Fruit fly (Drosophila melanogaster) whole organism, embryonic: ENCODE results near the gene ninaC.
A peak's percentile ranks its signal among the peaks of the same experiment; 100 is the strongest.

Experiments
- Adf1 ChIP-seq: fragments of 200-800 bp; sonication (Bioruptor generic); IDR thresholded peaks from 2 replicates; pipeline ENCODE4 v1.3.6; 2022; ENCODE audit warnings: missing biosample characterization, missing genetic modification characterization
- Antp ChIP-seq: fragments of 200-800 bp; sonication (Bioruptor generic); optimal IDR thresholded peaks from 3 replicates; lab custom pipeline; 2016; ENCODE audit warnings: missing biosample characterization, missing genetic modification characterization
- Bgb ChIP-seq: fragments of 200-800 bp; sonication (Bioruptor generic); IDR thresholded peaks from 2 replicates; pipeline ENCODE4 v1.3.6; 2022; ENCODE audit warnings: missing biosample characterization, missing genetic modification characterization; ENCODE audit not compliant: partially characterized antibody
- CG1024 ChIP-seq: fragments of 200-800 bp; sonication (Bioruptor generic); IDR thresholded peaks from 2 replicates; pipeline ENCODE4 v1.3.6; 2022; ENCODE audit warnings: missing biosample characterization, missing genetic modification characterization
- CG11093 ChIP-seq: fragments of 200-800 bp; sonication (Bioruptor generic); IDR thresholded peaks from 3 replicates; pipeline ENCODE4 v1.3.6; 2022; ENCODE audit warnings: missing biosample characterization, missing genetic modification characterization
- CG11504 ChIP-seq: fragments of 200-800 bp; sonication (Bioruptor generic); optimal IDR thresholded peaks from 3 replicates; lab custom pipeline; 2019; ENCODE audit warnings: missing biosample characterization, mild to moderate bottlenecking, missing genetic modification characterization, moderate library complexity
- CG12071 ChIP-seq: fragments of 200-800 bp; sonication (Bioruptor generic); optimal IDR thresholded peaks from 3 replicates; lab custom pipeline; 2018; ENCODE audit warnings: missing biosample characterization, mild to moderate bottlenecking, missing genetic modification characterization
- CG17328 ChIP-seq: fragments of 200-800 bp; sonication (Bioruptor generic); IDR thresholded peaks from 2 replicates; pipeline ENCODE4 v1.3.6; 2022; ENCODE audit warnings: missing biosample characterization, missing genetic modification characterization
- CG17802 ChIP-seq: fragments of 200-800 bp; sonication (Bioruptor generic); optimal IDR thresholded peaks from 2 replicates; lab custom pipeline; 2018; ENCODE audit warnings: missing biosample characterization, mild to moderate bottlenecking, missing genetic modification characterization, moderate library complexity
- CG17829 ChIP-seq: fragments of 200-800 bp; optimal IDR thresholded peaks from 2 replicates; lab custom pipeline; 2019; ENCODE audit warnings: missing biosample characterization, mild to moderate bottlenecking, missing genetic modification characterization, moderate library complexity
- CG17912 ChIP-seq: fragments of 200-800 bp; sonication (Bioruptor generic); optimal IDR thresholded peaks from 2 replicates; lab custom pipeline; 2018; ENCODE audit warnings: missing biosample characterization, mild to moderate bottlenecking, missing genetic modification characterization
- CG1832 ChIP-seq: fragments of 200-800 bp; sonication (Bioruptor generic); optimal IDR thresholded peaks from 2 replicates; lab custom pipeline; 2017; ENCODE audit warnings: missing biosample characterization, mild to moderate bottlenecking, missing genetic modification characterization, inconsistent platforms
- CG18619 ChIP-seq: fragments of 200-800 bp; sonication (Bioruptor generic); optimal IDR thresholded peaks from 3 replicates; lab custom pipeline; 2017; ENCODE audit warnings: missing biosample characterization, mild to moderate bottlenecking, missing genetic modification characterization
- CG18764 ChIP-seq: fragments of 200-800 bp; sonication (Bioruptor generic); optimal IDR thresholded peaks from 3 replicates; lab custom pipeline; 2016; ENCODE audit warnings: missing biosample characterization, missing genetic modification characterization
- CG2889 ChIP-seq: fragments of 200-800 bp; sonication (Bioruptor generic); IDR thresholded peaks from 3 replicates; pipeline ENCODE4 v1.3.6; 2022; ENCODE audit warnings: missing biosample characterization, missing genetic modification characterization
- CG3163 ChIP-seq: fragments of 200-800 bp; sonication (Bioruptor generic); optimal IDR thresholded peaks from 3 replicates; lab custom pipeline; 2016; ENCODE audit warnings: missing biosample characterization, missing genetic modification characterization
- CG3407 ChIP-seq: fragments of 200-800 bp; sonication (Bioruptor generic); optimal IDR thresholded peaks from 2 replicates; lab custom pipeline; 2018; ENCODE audit warnings: missing biosample characterization, mild to moderate bottlenecking, missing genetic modification characterization
- CG3995 ChIP-seq: fragments of 200-800 bp; sonication (Bioruptor generic); optimal IDR thresholded peaks from 3 replicates; lab custom pipeline; 2016; ENCODE audit warnings: missing biosample characterization, missing genetic modification characterization
- CG4820 ChIP-seq: fragments of 200-800 bp; sonication (Bioruptor generic); optimal IDR thresholded peaks from 3 replicates; lab custom pipeline; 2016; ENCODE audit warnings: missing biosample characterization, missing genetic modification characterization
- CG5180 ChIP-seq: fragments of 200-800 bp; sonication (Bioruptor generic); optimal IDR thresholded peaks from 3 replicates; lab custom pipeline; 2017; ENCODE audit warnings: missing biosample characterization, missing genetic modification characterization, mild to moderate bottlenecking, moderate library complexity, missing genetic modification reagents
- CG5245 ChIP-seq: fragments of 200-800 bp; sonication (Bioruptor generic); optimal IDR thresholded peaks from 3 replicates; lab custom pipeline; 2016; ENCODE audit warnings: missing biosample characterization, missing genetic modification characterization
- CG6791 ChIP-seq: fragments of 200-800 bp; sonication (Bioruptor generic); IDR thresholded peaks from 3 replicates; pipeline ENCODE4 v1.3.6; 2022; ENCODE audit warnings: missing biosample characterization, missing genetic modification characterization; ENCODE audit not compliant: partially characterized antibody
- Dbx ChIP-seq: fragments of 200-800 bp; sonication (Bioruptor generic); IDR thresholded peaks from 3 replicates; pipeline ENCODE4 v1.3.6; 2022; ENCODE audit warnings: missing biosample characterization, missing genetic modification characterization
- Fer1 ChIP-seq: fragments of 200-800 bp; sonication (Bioruptor generic); optimal IDR thresholded peaks from 2 replicates; lab custom pipeline; 2017; ENCODE audit warnings: missing biosample characterization, mild to moderate bottlenecking, missing genetic modification characterization
- Gug ChIP-seq: fragments of 200-800 bp; sonication (Bioruptor generic); IDR thresholded peaks from 4 replicates; pipeline ENCODE4 v1.3.6; 2022; ENCODE audit warnings: missing biosample characterization, missing genetic modification characterization
- H15 ChIP-seq: fragments of 200-800 bp; sonication (Bioruptor generic); IDR thresholded peaks from 3 replicates; pipeline ENCODE4 v1.3.6; 2022; ENCODE audit warnings: missing biosample characterization, missing genetic modification characterization
- HmgD ChIP-seq: fragments of 200-800 bp; sonication (Bioruptor generic); optimal IDR thresholded peaks from 3 replicates; lab custom pipeline; 2016; ENCODE audit warnings: missing biosample characterization, missing genetic modification characterization
- Lhr ChIP-seq: fragments of 200-800 bp; sonication (Bioruptor generic); optimal IDR thresholded peaks from 3 replicates; lab custom pipeline; 2017; ENCODE audit warnings: mild to moderate bottlenecking, missing biosample characterization, missing genetic modification reagents, missing genetic modification characterization
- Lim3 ChIP-seq: fragments of 200-800 bp; sonication (Bioruptor generic); IDR thresholded peaks from 2 replicates; pipeline ENCODE4 v1.3.6; 2022; ENCODE audit warnings: missing biosample characterization, missing genetic modification characterization
- Med ChIP-seq: fragments of 200-800 bp; sonication (Bioruptor generic); peaks from one replicate; lab custom pipeline; 2016; ENCODE audit warnings: missing biosample characterization, missing genetic modification characterization, mild to moderate bottlenecking, inconsistent platforms, moderate library complexity
- Meics ChIP-seq: fragments of 200-800 bp; sonication (Bioruptor generic); optimal IDR thresholded peaks from 2 replicates; lab custom pipeline; 2017; ENCODE audit warnings: missing biosample characterization, mild to moderate bottlenecking, missing genetic modification characterization
- Sry-β ChIP-seq: fragments of 200-800 bp; sonication (Bioruptor generic); optimal IDR thresholded peaks from 2 replicates; lab custom pipeline; 2018; ENCODE audit warnings: missing biosample characterization, mild to moderate bottlenecking, missing genetic modification characterization, moderate library complexity
- ara ChIP-seq: fragments of 200-800 bp; sonication (Bioruptor generic); IDR thresholded peaks from 2 replicates; pipeline ENCODE4 v1.3.6; 2022; ENCODE audit warnings: missing biosample characterization, missing genetic modification characterization
- crc ChIP-seq: fragments of 200-800 bp; sonication (Bioruptor generic); optimal IDR thresholded peaks from 2 replicates; lab custom pipeline; 2016; ENCODE audit warnings: missing biosample characterization, missing genetic modification characterization
- eyg ChIP-seq: fragments of 200-800 bp; sonication (Bioruptor generic); optimal IDR thresholded peaks from 3 replicates; lab custom pipeline; 2016; ENCODE audit warnings: missing biosample characterization, missing genetic modification characterization
- fru ChIP-seq: fragments of >200 bp; optimal IDR thresholded peaks from 2 replicates; lab custom pipeline; 2017
- h ChIP-seq: fragments of >200 bp; optimal IDR thresholded peaks from 2 replicates; lab custom pipeline; 2017
- her ChIP-seq: fragments of 200-800 bp; sonication (Bioruptor generic); optimal IDR thresholded peaks from 2 replicates; lab custom pipeline; 2016; ENCODE audit warnings: missing biosample characterization, missing genetic modification characterization
- hkb ChIP-seq, 2 experiments: fragments of 200-800 bp in 1 of 2; fragments of >200 bp in 1 of 2; sonication (Bioruptor generic) in 1 of 2; IDR thresholded peaks in 1 of 2; optimal IDR thresholded peaks in 1 of 2; 2 replicates each; pipeline versions ENCODE4 v1.3.6 to Lab custom; 2017 to 2022; ENCODE audit warnings: missing biosample characterization in 1 of 2, missing genetic modification characterization in 1 of 2
- hth ChIP-seq: fragments of >200 bp; optimal IDR thresholded peaks from 2 replicates; lab custom pipeline; 2017; ENCODE audit warnings: inconsistent platforms
- mam ChIP-seq: fragments of 200-800 bp; sonication (Bioruptor generic); optimal IDR thresholded peaks from 3 replicates; lab custom pipeline; 2016; ENCODE audit warnings: missing biosample characterization, missing genetic modification characterization
- onecut ChIP-seq: fragments of 200-800 bp; sonication (Bioruptor generic); IDR thresholded peaks from 2 replicates; pipeline ENCODE4 v1.3.6; 2022; ENCODE audit warnings: missing biosample characterization, missing genetic modification characterization
- peb ChIP-seq: fragments of 200-800 bp; sonication (Bioruptor generic); IDR thresholded peaks from 2 replicates; pipeline ENCODE4 v1.3.6; 2022; ENCODE audit warnings: missing biosample characterization, missing genetic modification characterization
- repo ChIP-seq: fragments of 200-800 bp; sonication (Bioruptor generic); optimal IDR thresholded peaks from 2 replicates; lab custom pipeline; 2016; ENCODE audit warnings: missing biosample characterization, missing genetic modification characterization
- seq ChIP-seq: fragments of 200-800 bp; sonication (Bioruptor generic); IDR thresholded peaks from 2 replicates; pipeline ENCODE4 v1.3.6; 2022; ENCODE audit warnings: missing biosample characterization, missing genetic modification characterization
- slp2 ChIP-seq: fragments of 200-800 bp; sonication (Bioruptor generic); optimal IDR thresholded peaks from 2 replicates; lab custom pipeline; 2016; ENCODE audit warnings: missing biosample characterization, missing genetic modification characterization
- tgo ChIP-seq: fragments of 200-800 bp; sonication (Bioruptor generic); IDR thresholded peaks from 3 replicates; pipeline ENCODE4 v1.3.6; 2022; ENCODE audit warnings: missing biosample characterization, missing genetic modification characterization
- wdn ChIP-seq: fragments of 200-800 bp; sonication (Bioruptor generic); IDR thresholded peaks from 2 replicates; pipeline ENCODE4 v1.3.6; 2022; ENCODE audit warnings: missing biosample characterization, missing genetic modification characterization
- zfh1 ChIP-seq: fragments of 200-800 bp; sonication (Bioruptor generic); IDR thresholded peaks from 3 replicates; pipeline ENCODE4 v1.3.6; 2022; ENCODE audit warnings: missing biosample characterization, missing genetic modification characterization

Gene ninaC

dm6 chr2L:7409007-7409406 lies 31.5 kb downstream of the ninaC start (continued):
- no peak for TF ChIP-seq CG5180 (GFP tag; lab: Kevin White, UChicago)
- TF ChIP-seq peb: no peak
- no peak for TF ChIP-seq h (lab: Kevin White, UChicago)
- TF ChIP-seq fru (lab: Kevin White, UChicago): no peak
- peak; percentile 84 for TF ChIP-seq Med
- no peak for TF ChIP-seq hkb (optimal IDR thresholded peaks at IDR 0.05; lab: Kevin White, UChicago)
- TF ChIP-seq hkb (GFP tag; IDR thresholded peaks at IDR 0.05; lab: Robert Waterston, UW): 0 out of 2 replicates have a peak, but pooled peaks have one; percentile 19
- no peak for TF ChIP-seq Fer1 (GFP tag; lab: Kevin White, UChicago)
- TF ChIP-seq tgo (GFP tag; lab: Robert Waterston, UW): no peak
- no peak for TF ChIP-seq slp2
- no peak for TF ChIP-seq CG3995 (GFP tag; lab: Kevin White, UChicago)
- TF ChIP-seq CG17328 (GFP tag; lab: Robert Waterston, UW): no peak
- TF ChIP-seq CG4820 (GFP tag; lab: Kevin White, UChicago): no peak
- TF ChIP-seq wdn (GFP tag; lab: Robert Waterston, UW): no peak
- TF ChIP-seq CG2889 (GFP tag; lab: Robert Waterston, UW): no peak
- no peak for TF ChIP-seq Antp (GFP tag; lab: Kevin White, UChicago)
- TF ChIP-seq CG18619 (GFP tag; lab: Kevin White, UChicago): no peak
- TF ChIP-seq CG5245 (GFP tag; lab: Kevin White, UChicago): no peak
- no peak for TF ChIP-seq CG17912 (GFP tag; lab: Kevin White, UChicago)
- no peak for TF ChIP-seq HmgD
- no peak for TF ChIP-seq Adf1 (GFP tag; lab: Robert Waterston, UW)
- 0 out of 3 replicates have a peak, but pooled peaks have one; percentile 11 for TF ChIP-seq zfh1 (GFP tag; lab: Robert Waterston, UW)
- TF ChIP-seq hth: no peak
- 0 out of 2 replicates have a peak, but pooled peaks have one; percentile 29 for TF ChIP-seq ara
- TF ChIP-seq CG11093 (GFP tag; lab: Robert Waterston, UW): no peak
- no peak for TF ChIP-seq Lhr
- no peak for TF ChIP-seq onecut (GFP tag; lab: Robert Waterston, UW)
- TF ChIP-seq CG3163 (GFP tag; lab: Kevin White, UChicago): no peak
- TF ChIP-seq H15 (GFP tag; lab: Robert Waterston, UW): no peak
- no peak for TF ChIP-seq CG17802 (tag; lab: Kevin White, UChicago)
- TF ChIP-seq seq (GFP tag; lab: Robert Waterston, UW): no peak
- TF ChIP-seq Bgb (GFP tag; lab: Robert Waterston, UW): 0 out of 2 replicates have a peak, but pooled peaks have one; percentile 9
- no peak for TF ChIP-seq mam (GFP tag; lab: Kevin White, UChicago)
- no peak for TF ChIP-seq Meics (GFP tag; lab: Kevin White, UChicago)
- no peak for TF ChIP-seq Lim3 (GFP tag; lab: Robert Waterston, UW)
- TF ChIP-seq Dbx (GFP tag; lab: Robert Waterston, UW): peak; percentile 18; the same call in 1 of the 3 replicates
- no peak for TF ChIP-seq CG1024 (GFP tag; lab: Robert Waterston, UW)
- TF ChIP-seq crc (GFP tag; lab: Kevin White, UChicago): no peak
- peak; percentile 22 for TF ChIP-seq repo
- TF ChIP-seq eyg (GFP tag; lab: Kevin White, UChicago): no peak
- TF ChIP-seq CG6791 (GFP tag; lab: Robert Waterston, UW): 0 out of 3 replicates have a peak, but pooled peaks have one; percentile 38
- TF ChIP-seq Sry-β (GFP tag; lab: Kevin White, UChicago): no peak
- no peak for TF ChIP-seq CG3407 (GFP tag; lab: Kevin White, UChicago)
- no peak for TF ChIP-seq CG18764 (GFP tag; lab: Kevin White, UChicago)
- TF ChIP-seq her (GFP tag; lab: Kevin White, UChicago): no peak
- no peak for TF ChIP-seq Gug (GFP tag; lab: Robert Waterston, UW)
- peak; percentile 16 for TF ChIP-seq CG1832 (GFP tag; lab: Kevin White, UChicago)
- no peak for TF ChIP-seq CG11504
- no peak for TF ChIP-seq CG12071 (GFP tag; lab: Kevin White, UChicago)
- no peak for TF ChIP-seq CG17829 (tag; lab: Kevin White, UChicago)
